Fruit fly (Drosophila melanogaster): Measurements from ENCODE around the gene AhcyL2.

Gene AhcyL2

DNA sequence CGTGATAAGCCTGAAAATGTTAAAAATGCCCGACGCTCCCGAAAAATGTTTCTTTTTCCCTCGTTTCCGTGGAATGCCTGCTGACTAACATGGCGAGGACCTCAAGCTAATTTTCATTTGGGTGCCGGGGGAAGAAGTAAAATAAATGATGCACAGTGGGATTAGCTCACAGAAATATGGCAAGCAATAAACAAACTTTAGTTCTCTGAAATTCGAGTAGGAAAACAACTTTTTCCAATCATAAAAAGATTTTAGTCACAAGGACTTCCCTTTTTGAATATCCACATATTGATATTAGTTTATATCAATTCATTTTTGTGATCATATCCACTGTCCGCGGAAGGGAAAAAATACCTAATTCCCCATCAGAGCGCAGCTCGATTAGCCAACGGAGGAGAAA lies 40.7 kb downstream of the AhcyL2 start:
- TF ChIP-seq CG7101 (tag; optimal IDR thresholded peaks at IDR 0.05) (no peak), CG14711 (tag; optimal IDR thresholded peaks at IDR 0.05) (no peak), bab1 (GFP tag; optimal IDR thresholded peaks at IDR 0.05) (no peak), Crg-1 (GFP tag; optimal IDR thresholded peaks at IDR 0.05) (no peak), Clk (GFP tag; optimal IDR thresholded peaks at IDR 0.05) (no peak), pad (GFP tag; optimal IDR thresholded peaks at IDR 0.05) (no peak), cic (GFP tag; optimal IDR thresholded peaks at IDR 0.05) (no peak), Mnt (GFP tag; optimal IDR thresholded peaks at IDR 0.05) (no peak), CG5204 (GFP tag; optimal IDR thresholded peaks at IDR 0.05) (no peak), CG1620 (GFP tag; optimal IDR thresholded peaks at IDR 0.05) (no peak), CG12768 (GFP tag; optimal IDR thresholded peaks at IDR 0.05) (no peak), tj (GFP tag; optimal IDR thresholded peaks at IDR 0.05) (no peak), CG11617 (GFP tag; optimal IDR thresholded peaks at IDR 0.05) (no peak), CG7045 (GFP tag; optimal IDR thresholded peaks at IDR 0.05) (no peak)

- TF ChIP-seq pad (GFP tag; optimal IDR thresholded peaks at IDR 0.05), result no peak
- TF ChIP-seq Clk (GFP tag; optimal IDR thresholded peaks at IDR 0.05), result no peak
- no peak for TF ChIP-seq CG7045 (GFP tag; optimal IDR thresholded peaks at IDR 0.05)
- TF ChIP-seq Hr96 (GFP tag; optimal IDR thresholded peaks at IDR 0.05), result no peak
- TF ChIP-seq CG33017 (tag; optimal IDR thresholded peaks at IDR 0.05), result no peak
- TF ChIP-seq toe (GFP tag; optimal IDR thresholded peaks at IDR 0.05), result no peak
- TF ChIP-seq Mnt (GFP tag; optimal IDR thresholded peaks at IDR 0.05), result no peak
- TF ChIP-seq kay (GFP tag; ENCODE audit: borderline replicate concordance), result no peak
- no peak for TF ChIP-seq CG5204 (GFP tag; optimal IDR thresholded peaks at IDR 0.05)
Observed at dm6 chr3R:16940520-16940919, 41.4 kb downstream of the AhcyL2 start.

DNA sequence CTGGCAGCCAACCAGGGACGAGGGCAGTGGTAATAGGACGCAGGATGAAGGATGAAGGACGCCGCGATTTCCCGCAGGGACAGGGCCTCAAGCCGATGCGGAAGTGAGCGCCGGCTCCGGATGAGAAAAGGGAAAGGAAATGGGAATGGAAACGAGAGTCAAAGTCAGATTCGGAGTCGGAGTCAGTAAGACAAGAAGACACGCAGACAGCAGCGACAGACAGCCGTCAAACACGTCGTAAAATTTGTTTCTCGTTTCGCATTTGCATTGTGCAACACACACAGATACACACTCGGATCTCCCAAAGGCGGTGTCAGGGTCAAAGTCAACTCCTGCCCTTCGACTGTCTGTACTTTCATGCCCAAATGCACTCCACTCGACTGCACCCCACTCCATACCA lies 45.6 kb downstream of the AhcyL2 start:
- TF ChIP-seq Crg-1 (GFP tag; optimal IDR thresholded peaks at IDR 0.05), result no peak
- TF ChIP-seq ovo (GFP tag; optimal IDR thresholded peaks at IDR 0.05), result no peak
- TF ChIP-seq cnc (optimal IDR thresholded peaks at IDR 0.05), result no peak
- no peak for TF ChIP-seq CG7045 (GFP tag; optimal IDR thresholded peaks at IDR 0.05)
- TF ChIP-seq CG5204 (GFP tag; optimal IDR thresholded peaks at IDR 0.05), result no peak
- TF ChIP-seq toe (GFP tag; optimal IDR thresholded peaks at IDR 0.05), result no peak
- no peak for TF ChIP-seq CG33017 (tag; optimal IDR thresholded peaks at IDR 0.05)
- no peak for TF ChIP-seq bab1 (GFP tag; optimal IDR thresholded peaks at IDR 0.05)
- no peak for TF ChIP-seq CG1620 (GFP tag; optimal IDR thresholded peaks at IDR 0.05)
- TF ChIP-seq CG7101 (tag; optimal IDR thresholded peaks at IDR 0.05), result no peak
- no peak for TF ChIP-seq tj (GFP tag; optimal IDR thresholded peaks at IDR 0.05)
- TF ChIP-seq Mnt (GFP tag; optimal IDR thresholded peaks at IDR 0.05), result no peak
- no peak for TF ChIP-seq kay (GFP tag; ENCODE audit: borderline replicate concordance)
- TF ChIP-seq Hr96 (GFP tag; optimal IDR thresholded peaks at IDR 0.05), result no peak
- TF ChIP-seq CG12768 (GFP tag; optimal IDR thresholded peaks at IDR 0.05), result no peak
- TF ChIP-seq pad (GFP tag; optimal IDR thresholded peaks at IDR 0.05), result no peak
- no peak for TF ChIP-seq CG14711 (tag; optimal IDR thresholded peaks at IDR 0.05)
- TF ChIP-seq Clk (GFP tag; optimal IDR thresholded peaks at IDR 0.05), result no peak
- TF ChIP-seq CG11617 (GFP tag; optimal IDR thresholded peaks at IDR 0.05), result no peak
- TF ChIP-seq cic (GFP tag; optimal IDR thresholded peaks at IDR 0.05), result no peak

dm6 chr3R:16934154-16934992 lies 47.6 kb downstream of the AhcyL2 start:
- TF ChIP-seq CG11617 (GFP tag; optimal IDR thresholded peaks at IDR 0.05), result no peak

dm6 chr3R:16933350-16933749 lies 48.6 kb downstream of the AhcyL2 start:
- TF ChIP-seq cnc (optimal IDR thresholded peaks at IDR 0.05) (no peak), CG7045 (GFP tag; optimal IDR thresholded peaks at IDR 0.05) (no peak)

dm6 chr3R:16932868-16933267 lies 49.1 kb downstream of the AhcyL2 start:
- no peak for TF ChIP-seq CG12768 (GFP tag; optimal IDR thresholded peaks at IDR 0.05)
- no peak for TF ChIP-seq tj (GFP tag; optimal IDR thresholded peaks at IDR 0.05)
- TF ChIP-seq toe (GFP tag; optimal IDR thresholded peaks at IDR 0.05), result no peak
- TF ChIP-seq CG33017 (tag; optimal IDR thresholded peaks at IDR 0.05), result no peak
- TF ChIP-seq CG7045 (GFP tag; optimal IDR thresholded peaks at IDR 0.05), result no peak
- TF ChIP-seq CG11617 (GFP tag; optimal IDR thresholded peaks at IDR 0.05), result no peak
- TF ChIP-seq Clk (GFP tag; optimal IDR thresholded peaks at IDR 0.05), result no peak
- TF ChIP-seq cnc (optimal IDR thresholded peaks at IDR 0.05), result no peak
- no peak for TF ChIP-seq kay (GFP tag; ENCODE audit: borderline replicate concordance)
- TF ChIP-seq ovo (GFP tag; optimal IDR thresholded peaks at IDR 0.05), result no peak
- TF ChIP-seq CG7101 (tag; optimal IDR thresholded peaks at IDR 0.05), result no peak
- TF ChIP-seq CG1620 (GFP tag; optimal IDR thresholded peaks at IDR 0.05), result no peak
- TF ChIP-seq pad (GFP tag; optimal IDR thresholded peaks at IDR 0.05), result no peak
- no peak for TF ChIP-seq CG14711 (tag; optimal IDR thresholded peaks at IDR 0.05)

All from whole organism, adult.